Worm (Caenorhabditis elegans) whole organism, L1 larva: ENCODE measurements around the gene madf-8.

Experiments
- C04F5.9 ChIP-seq: sonication (generic microtip); optimal IDR thresholded peaks from 2 replicates; lab custom pipeline; 2016; ENCODE audit warnings: missing genetic modification characterization, missing compliant biosample characterization
- aha-1 ChIP-seq: fragments of 150-350 bp; optimal IDR thresholded peaks from 2 replicates; lab custom pipeline; 2014; ENCODE audit warnings: missing biosample characterization, missing genetic modification characterization
- alr-1 ChIP-seq: fragments of 200-800 bp; sonication (Bioruptor generic); optimal IDR thresholded peaks from 2 replicates; lab custom pipeline; 2018; ENCODE audit warnings: borderline replicate concordance, mild to moderate bottlenecking, missing genetic modification characterization, missing compliant biosample characterization
- ama-1 ChIP-seq: fragments of 150-350 bp; optimal IDR thresholded peaks from 2 replicates; lab custom pipeline; 2014
- blmp-1 ChIP-seq: fragments of 150-350 bp; optimal IDR thresholded peaks from 2 replicates; lab custom pipeline; 2014; ENCODE audit warnings: missing biosample characterization, missing genetic modification characterization
- ceh-82 ChIP-seq, 3 experiments: fragments of 150-350 bp in 1 of 3; sonication (generic microtip) in 2 of 3; optimal IDR thresholded peaks; 2 replicates each; lab custom pipeline; 2014 to 2017; ENCODE audit warnings: missing biosample characterization in 3 of 3, missing genetic modification characterization in 3 of 3
- ces-1 ChIP-seq: fragments of 150-350 bp; optimal IDR thresholded peaks from 2 replicates; lab custom pipeline; 2014; ENCODE audit warnings: missing biosample characterization, missing genetic modification reagents, missing genetic modification characterization
- dpl-1 ChIP-seq, 3 experiments: fragments of 150-350 bp in 2 of 3; sonication (generic microtip) in 1 of 3; optimal IDR thresholded peaks; 2 replicates each; lab custom pipeline; 2014 to 2017; ENCODE audit warnings: missing biosample characterization in 3 of 3, missing genetic modification characterization in 3 of 3, missing genetic modification reagents in 3 of 3
- dsc-1 ChIP-seq: sonication (generic microtip); optimal IDR thresholded peaks from 2 replicates; lab custom pipeline; 2016; ENCODE audit warnings: mild to moderate bottlenecking, missing genetic modification characterization, missing compliant biosample characterization
- efl-1 ChIP-seq, 4 experiments: fragments of 150-350 bp; optimal IDR thresholded peaks in 3 of 4; peaks in 1 of 4; 1 replicate in 1 of 4; 2 replicates in 3 of 4; lab custom pipeline; 2014; ENCODE audit warnings: missing biosample characterization in 2 of 4, missing genetic modification characterization in 2 of 4, missing genetic modification reagents in 2 of 4
- efl-3 ChIP-seq: fragments of 200-800 bp; sonication (Bioruptor generic); optimal IDR thresholded peaks from 2 replicates; lab custom pipeline; 2018; ENCODE audit warnings: mild to moderate bottlenecking, missing genetic modification characterization, missing compliant biosample characterization
- egl-13 ChIP-seq: sonication (generic microtip); optimal IDR thresholded peaks from 2 replicates; lab custom pipeline; 2016; ENCODE audit warnings: missing genotype, missing genetic modification reagents, missing genetic modification characterization, missing compliant biosample characterization
- egl-27 ChIP-seq, 2 experiments: fragments of 150-350 bp in 1 of 2; sonication (generic microtip); optimal IDR thresholded peaks; 3 replicates each; lab custom pipeline; 2017 to 2018; ENCODE audit warnings: missing biosample characterization in 2 of 2, missing genetic modification characterization in 2 of 2, missing genetic modification reagents in 2 of 2
- elt-2 ChIP-seq: sonication (generic microtip); optimal IDR thresholded peaks from 2 replicates; lab custom pipeline; 2016; ENCODE audit warnings: missing genetic modification characterization, mild to moderate bottlenecking, inconsistent platforms, missing compliant biosample characterization, missing genetic modification reagents
- elt-3 ChIP-seq, 6 experiments: fragments of 150-350 bp in 1 of 6; sonication (generic microtip); optimal IDR thresholded peaks; 2 replicates each; lab custom pipeline; 2017 to 2018; ENCODE audit warnings: missing biosample characterization in 6 of 6, missing genetic modification characterization in 6 of 6, inconsistent platforms in 1 of 6
- fkh-4 ChIP-seq: sonication (generic microtip); optimal IDR thresholded peaks from 2 replicates; lab custom pipeline; 2016; ENCODE audit warnings: missing compliant biosample characterization, missing genetic modification characterization, borderline replicate concordance
- hlh-17 ChIP-seq: fragments of 200-800 bp; sonication (Bioruptor generic); optimal IDR thresholded peaks from 2 replicates; lab custom pipeline; 2018; ENCODE audit warnings: missing genetic modification characterization, mild to moderate bottlenecking, missing compliant biosample characterization, moderate library complexity, borderline replicate concordance
- jun-1 ChIP-seq: fragments of 150-350 bp; optimal IDR thresholded peaks from 2 replicates; lab custom pipeline; 2014; ENCODE audit warnings: missing biosample characterization, missing genetic modification reagents, missing genetic modification characterization
- lin-13 ChIP-seq: fragments of 150-350 bp; optimal IDR thresholded peaks from 2 replicates; lab custom pipeline; 2014; ENCODE audit warnings: missing biosample characterization, missing genetic modification reagents, missing genetic modification characterization
- lin-14 ChIP-seq: fragments of 200-800 bp; sonication (Bioruptor generic); optimal IDR thresholded peaks from 2 replicates; lab custom pipeline; 2018; ENCODE audit warnings: mild to moderate bottlenecking, missing genetic modification characterization, moderate library complexity, missing compliant biosample characterization
- lin-35 ChIP-seq, 2 experiments: fragments of 150-350 bp; optimal IDR thresholded peaks; 2 replicates each; lab custom pipeline; 2014; ENCODE audit warnings: missing biosample characterization in 2 of 2, missing genetic modification characterization in 2 of 2, missing genetic modification reagents in 2 of 2
- mab-9 ChIP-seq: fragments of 200-800 bp; sonication (Bioruptor generic); IDR thresholded peaks from 2 replicates; pipeline ENCODE4 v1.3.6; 2022; ENCODE audit warnings: missing genetic modification reagents, missing genetic modification characterization, missing compliant biosample characterization
- mef-2 ChIP-seq: fragments of 150-350 bp; optimal IDR thresholded peaks from 2 replicates; lab custom pipeline; 2014; ENCODE audit warnings: missing biosample characterization, missing genetic modification characterization
- nhr-11 ChIP-seq: fragments of 150-350 bp; optimal IDR thresholded peaks from 2 replicates; lab custom pipeline; 2014; ENCODE audit warnings: missing biosample characterization, missing genetic modification characterization
- nhr-19 ChIP-seq: fragments of 200-800 bp; sonication (Bioruptor generic); conservative IDR thresholded peaks from 2 replicates; pipeline ENCODE4 v1.3.6; 2022; ENCODE audit warnings: missing genetic modification characterization, missing compliant biosample characterization
- nhr-237 ChIP-seq: fragments of 150-350 bp; optimal IDR thresholded peaks from 2 replicates; lab custom pipeline; 2014; ENCODE audit warnings: missing biosample characterization, missing genetic modification characterization
- nhr-47 ChIP-seq: sonication (generic microtip); optimal IDR thresholded peaks from 2 replicates; lab custom pipeline; 2016; ENCODE audit warnings: mild to moderate bottlenecking, missing genetic modification characterization, moderate library complexity, missing compliant biosample characterization
- nhr-76 ChIP-seq: sonication (generic microtip); optimal IDR thresholded peaks from 2 replicates; lab custom pipeline; 2017; ENCODE audit warnings: missing biosample characterization, missing genetic modification characterization
- nhr-90 ChIP-seq: sonication (generic microtip); optimal IDR thresholded peaks from 2 replicates; lab custom pipeline; 2016; ENCODE audit warnings: mild to moderate bottlenecking, missing genetic modification characterization, missing compliant biosample characterization; ENCODE audit not compliant: poor library complexity
- pag-3 ChIP-seq: sonication (generic microtip); optimal IDR thresholded peaks from 2 replicates; lab custom pipeline; 2017; ENCODE audit warnings: missing genetic modification characterization, mild to moderate bottlenecking, missing compliant biosample characterization, antibody characterized with exemption, borderline replicate concordance; ENCODE audit not compliant: insufficient read depth
- pax-3 ChIP-seq: fragments of 200-800 bp; sonication (Bioruptor generic); optimal IDR thresholded peaks from 2 replicates; lab custom pipeline; 2018; ENCODE audit warnings: mild to moderate bottlenecking, missing genetic modification characterization, moderate library complexity, missing compliant biosample characterization
- rnt-1 ChIP-seq: sonication (generic microtip); optimal IDR thresholded peaks from 2 replicates; lab custom pipeline; 2016; ENCODE audit warnings: mild to moderate bottlenecking, missing genetic modification characterization, moderate library complexity, missing compliant biosample characterization
- snpc-4 ChIP-seq: fragments of 150-350 bp; optimal IDR thresholded peaks from 2 replicates; lab custom pipeline; 2014; ENCODE audit warnings: missing biosample characterization, missing genetic modification characterization
- sptf-1 ChIP-seq: fragments of 150-350 bp; optimal IDR thresholded peaks from 2 replicates; lab custom pipeline; 2014; ENCODE audit warnings: missing biosample characterization, missing genetic modification characterization
- sup-37 ChIP-seq: fragments of 200-800 bp; sonication (Bioruptor generic); optimal IDR thresholded peaks from 2 replicates; lab custom pipeline; 2018; ENCODE audit warnings: mild to moderate bottlenecking, missing genetic modification characterization, missing compliant biosample characterization
- swsn-7 ChIP-seq: sonication (generic microtip); optimal IDR thresholded peaks from 2 replicates; lab custom pipeline; 2016; ENCODE audit warnings: missing genetic modification characterization, missing compliant biosample characterization
- unc-62 ChIP-seq: fragments of 150-350 bp; optimal IDR thresholded peaks from 2 replicates; lab custom pipeline; 2014; ENCODE audit warnings: missing biosample characterization, missing genetic modification reagents, missing genetic modification characterization
- unc-98 ChIP-seq: fragments of 200-800 bp; sonication (Bioruptor generic); IDR thresholded peaks from 2 replicates; pipeline ENCODE4 v1.3.6; 2022; ENCODE audit warnings: missing genetic modification characterization, missing compliant biosample characterization
- vab-15 ChIP-seq: sonication (generic microtip); optimal IDR thresholded peaks from 2 replicates; lab custom pipeline; 2017; ENCODE audit warnings: missing genotype, mild to moderate bottlenecking, missing genetic modification characterization, missing compliant biosample characterization
- xbp-1 ChIP-seq: sonication (generic microtip); optimal IDR thresholded peaks from 2 replicates; lab custom pipeline; 2016; ENCODE audit warnings: missing genetic modification characterization, missing compliant biosample characterization
- zag-1 ChIP-seq: fragments of 150-350 bp; optimal IDR thresholded peaks from 2 replicates; lab custom pipeline; 2014; ENCODE audit warnings: missing biosample characterization, missing genetic modification characterization
- zip-4 ChIP-seq: fragments of 200-800 bp; sonication (Bioruptor generic); optimal IDR thresholded peaks from 2 replicates; lab custom pipeline; 2018; ENCODE audit warnings: mild to moderate bottlenecking, missing genetic modification characterization, moderate library complexity, missing compliant biosample characterization
- ztf-11 ChIP-seq, 2 experiments: sonication (generic microtip); optimal IDR thresholded peaks; 2 replicates each; lab custom pipeline; 2016 to 2017; ENCODE audit warnings: missing genetic modification characterization in 2 of 2, missing biosample characterization in 1 of 2, missing compliant biosample characterization in 1 of 2
- ztf-4 ChIP-seq: fragments of 150-350 bp; optimal IDR thresholded peaks from 2 replicates; lab custom pipeline; 2014; ENCODE audit warnings: missing biosample characterization, missing genetic modification characterization

The madf-8 gene

ce11 chrIII:3682869-3683403 is 32.3 kb upstream of the madf-8 start:
- TF ChIP-seq mef-2 (tag; lab: Kevin White, UChicago) (no peak), xbp-1 (no peak), ama-1 (lab: Kevin White, UChicago) (no peak), nhr-90 (tag; lab: Kevin White, UChicago) (no peak), sup-37 (no peak), efl-3 (GFP tag; lab: Kevin White, UChicago) (no peak), nhr-19 (GFP tag; lab: Robert Waterston, UW) (no peak)
- TF ChIP-seq, all 84 proteins: peak for 0

DNA sequence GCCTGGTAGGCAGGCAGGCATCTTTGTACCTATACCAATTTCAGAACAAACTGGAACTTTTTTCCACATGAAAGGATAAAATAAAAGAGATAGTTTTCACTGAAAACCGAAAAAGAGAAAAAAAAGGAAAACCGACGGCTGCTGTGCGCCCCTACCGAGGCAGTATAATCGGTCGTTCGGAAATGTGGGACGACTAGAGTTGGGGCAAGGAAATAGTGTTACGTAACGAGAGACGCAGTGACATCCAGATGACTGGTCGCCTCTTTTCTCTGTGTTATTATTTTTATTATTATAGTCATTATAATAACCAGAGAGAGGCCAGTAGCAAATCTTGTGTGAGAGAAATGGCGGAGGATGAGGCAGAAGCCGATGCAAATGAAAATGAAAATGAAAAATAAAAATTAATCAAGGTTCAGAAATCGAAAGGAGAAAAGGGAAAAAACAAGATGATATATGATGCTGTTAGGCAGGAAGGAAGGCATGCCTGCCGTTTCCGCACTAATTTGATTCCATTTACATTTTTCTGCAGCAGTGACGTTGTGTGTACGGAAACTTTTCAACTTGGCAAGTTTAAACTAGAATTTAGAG is 30.8 kb upstream of the madf-8 start:
- TF ChIP-seq elt-3 (tag; optimal IDR thresholded peaks at IDR 0.05; lab: Kevin White, UChicago): no peak
- no peak for TF ChIP-seq rnt-1
- TF ChIP-seq ama-1 (lab: Kevin White, UChicago): no peak
- no peak for TF ChIP-seq dpl-1 (GFP tag; optimal IDR thresholded peaks at IDR 0.05; lab: Kevin White, UChicago)
- TF ChIP-seq swsn-7 (tag; lab: Kevin White, UChicago): peak; percentile 4
- peak; percentile 16 for TF ChIP-seq nhr-47 (tag; lab: Kevin White, UChicago)
- peak; percentile 51 for TF ChIP-seq lin-14 (GFP tag; lab: Kevin White, UChicago)
- TF ChIP-seq nhr-76 (tag; lab: Kevin White, UChicago): no peak
- TF ChIP-seq unc-98: no peak
- TF ChIP-seq egl-13 (tag; lab: Kevin White, UChicago): peak; percentile 31
- no peak for TF ChIP-seq lin-13 (GFP tag; lab: Kevin White, UChicago)
- peak; percentile 24 for TF ChIP-seq dsc-1 (tag; lab: Kevin White, UChicago)
- TF ChIP-seq blmp-1 (tag; lab: Kevin White, UChicago): peak; percentile 93

DNA sequence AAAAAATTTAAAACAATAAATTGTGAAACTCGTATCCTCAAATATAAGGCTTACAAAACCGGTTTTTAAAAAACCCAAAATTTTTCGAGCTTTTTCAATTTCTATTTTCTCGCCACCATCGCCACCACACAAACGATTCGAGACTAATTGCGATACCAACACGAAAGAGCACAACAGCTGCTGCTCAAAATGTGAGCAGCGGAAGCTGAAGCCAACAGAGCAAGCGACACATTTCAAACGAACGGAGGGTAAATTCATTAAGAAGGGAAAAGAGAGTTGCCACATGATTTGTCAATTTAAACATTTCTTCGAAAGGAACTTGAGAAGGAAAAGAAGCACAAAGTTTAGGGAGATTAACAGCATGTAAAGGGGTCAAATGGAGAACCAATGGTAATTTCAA is 28.5 kb upstream of the madf-8 start:
- TF ChIP-seq lin-14 (GFP tag; lab: Kevin White, UChicago) (peak; percentile 47), ztf-4 (tag; lab: Kevin White, UChicago) (no peak), snpc-4 (tag; lab: Kevin White, UChicago) (no peak), C04F5.9 (no peak)

- TF ChIP-seq efl-1 (optimal IDR thresholded peaks at IDR 0.05; lab: Kevin White, UChicago): peak; percentile 64
- peak; percentile 24 to 94 for TF ChIP-seq efl-1 (GFP tag; optimal IDR thresholded peaks at IDR 0.05 in 1 of 2; lab: Kevin White, UChicago)
- TF ChIP-seq hlh-17 (GFP tag; lab: Kevin White, UChicago): no peak
- TF ChIP-seq sptf-1 (tag; lab: Kevin White, UChicago): no peak
- TF ChIP-seq xbp-1: peak; percentile 60
- TF ChIP-seq ces-1 (GFP tag; lab: Kevin White, UChicago): no peak
- peak; percentile 79 for TF ChIP-seq rnt-1
- peak; percentile 33 for TF ChIP-seq ztf-4 (tag; lab: Kevin White, UChicago)
- TF ChIP-seq zip-4: no peak
- no peak for TF ChIP-seq pag-3
- TF ChIP-seq vab-15 (tag; lab: Kevin White, UChicago): no peak
- peak; percentile 49 to 65 (median 55) for TF ChIP-seq ceh-82 (tag; optimal IDR thresholded peaks at IDR 0.05; lab: Kevin White, UChicago)
- TF ChIP-seq nhr-76 (tag; lab: Kevin White, UChicago): no peak
- TF ChIP-seq fkh-4 (tag; lab: Kevin White, UChicago): no peak
- peak in 1 of 2 experiments; percentile 28 for TF ChIP-seq lin-35 (GFP tag; optimal IDR thresholded peaks at IDR 0.05; lab: Kevin White, UChicago)
- peak; percentile 24 for TF ChIP-seq jun-1
- no peak for TF ChIP-seq egl-27 (tag; optimal IDR thresholded peaks at IDR 0.05; lab: Kevin White, UChicago)
- TF ChIP-seq nhr-237 (tag; lab: Kevin White, UChicago): no peak
- TF ChIP-seq unc-62: no peak
- no peak for TF ChIP-seq zag-1 (tag; lab: Kevin White, UChicago)
- no peak for TF ChIP-seq elt-2
- no peak for TF ChIP-seq pax-3 (tag; lab: Kevin White, UChicago)
- no peak for TF ChIP-seq ztf-11 (tag; optimal IDR thresholded peaks at IDR 0.05; lab: Kevin White, UChicago)
- TF ChIP-seq mab-9 (GFP tag; lab: Robert Waterston, UW): no peak
- TF ChIP-seq aha-1 (tag; lab: Kevin White, UChicago): no peak
- peak; percentile 33 for TF ChIP-seq lin-13 (GFP tag; lab: Kevin White, UChicago)
- TF ChIP-seq alr-1 (tag; lab: Kevin White, UChicago): no peak
- TF ChIP-seq nhr-47 (tag; lab: Kevin White, UChicago): peak; percentile 70
- no peak for TF ChIP-seq nhr-11 (tag; lab: Kevin White, UChicago)
These were observed 26.7 kb upstream of the madf-8 start for ce11 chrIII:3677378-3677777.
